Fruit fly (Drosophila melanogaster) whole organism, embryonic: ENCODE measurements around the gene ph-d.

Experiments
- Antp ChIP-seq: fragments of 200-800 bp; sonication (Bioruptor generic); optimal IDR thresholded peaks from 3 replicates; lab custom pipeline; 2016; ENCODE audit warnings: missing biosample characterization, missing genetic modification characterization
- BEAF-32 ChIP-seq: fragments of 200-800 bp; sonication (Bioruptor generic); optimal IDR thresholded peaks from 3 replicates; lab custom pipeline; 2017; ENCODE audit warnings: missing biosample characterization, missing genetic modification characterization, mild to moderate bottlenecking, moderate library complexity, missing genetic modification reagents
- Bteb2 ChIP-seq: fragments of 200-800 bp; sonication (Bioruptor generic); optimal IDR thresholded peaks from 2 replicates; lab custom pipeline; 2016; ENCODE audit warnings: missing biosample characterization, missing genetic modification characterization
- CG10321 ChIP-seq: fragments of 200-800 bp; sonication (Bioruptor generic); IDR thresholded peaks from 2 replicates; pipeline ENCODE4 v1.3.6; 2022; ENCODE audit warnings: missing biosample characterization, missing genetic modification characterization
- CG10431 ChIP-seq: fragments of 200-800 bp; sonication (Bioruptor generic); optimal IDR thresholded peaks from 3 replicates; lab custom pipeline; 2018; ENCODE audit warnings: missing biosample characterization, mild to moderate bottlenecking, missing genetic modification characterization
- CG12071 ChIP-seq: fragments of 200-800 bp; sonication (Bioruptor generic); optimal IDR thresholded peaks from 3 replicates; lab custom pipeline; 2018; ENCODE audit warnings: missing biosample characterization, mild to moderate bottlenecking, missing genetic modification characterization
- CG12391 ChIP-seq: fragments of 200-800 bp; sonication (Bioruptor generic); optimal IDR thresholded peaks from 3 replicates; lab custom pipeline; 2018; ENCODE audit warnings: missing biosample characterization, mild to moderate bottlenecking, missing genetic modification characterization, moderate library complexity
- CG13123 ChIP-seq: fragments of 200-800 bp; sonication (Bioruptor generic); optimal IDR thresholded peaks from 2 replicates; lab custom pipeline; 2016; ENCODE audit warnings: missing biosample characterization, missing genetic modification characterization
- CG13894 ChIP-seq: fragments of 200-800 bp; sonication (Bioruptor generic); optimal IDR thresholded peaks from 3 replicates; lab custom pipeline; 2018; ENCODE audit warnings: missing biosample characterization, mild to moderate bottlenecking, missing genetic modification characterization, moderate library complexity
- CG1647 ChIP-seq: fragments of 200-800 bp; sonication (Bioruptor generic); optimal IDR thresholded peaks from 3 replicates; lab custom pipeline; 2016; ENCODE audit warnings: missing biosample characterization, missing genetic modification characterization
- CG17568 ChIP-seq: fragments of 200-800 bp; sonication (Bioruptor generic); optimal IDR thresholded peaks from 2 replicates; lab custom pipeline; 2018; ENCODE audit warnings: missing biosample characterization, mild to moderate bottlenecking, missing genetic modification characterization, moderate library complexity
- CG2199 ChIP-seq: fragments of 200-800 bp; sonication (Bioruptor generic); IDR thresholded peaks from 3 replicates; pipeline ENCODE4 v1.3.6; 2022; ENCODE audit warnings: missing biosample characterization, missing genetic modification characterization
- CG2712 ChIP-seq: fragments of 200-800 bp; optimal IDR thresholded peaks from 3 replicates; lab custom pipeline; 2019; ENCODE audit warnings: missing biosample characterization, mild to moderate bottlenecking, missing genetic modification characterization, moderate library complexity
- CG33213 ChIP-seq: fragments of 200-800 bp; sonication (Bioruptor generic); optimal IDR thresholded peaks from 3 replicates; lab custom pipeline; 2016; ENCODE audit warnings: missing biosample characterization, missing genetic modification characterization
- CG34376 ChIP-seq: fragments of 200-800 bp; sonication (Bioruptor generic); optimal IDR thresholded peaks from 2 replicates; lab custom pipeline; 2018; ENCODE audit warnings: missing biosample characterization, mild to moderate bottlenecking, missing genetic modification characterization
- CG4404 ChIP-seq: fragments of 200-800 bp; sonication (Bioruptor generic); IDR thresholded peaks from 2 replicates; pipeline ENCODE4 v1.3.6; 2022; ENCODE audit warnings: missing biosample characterization, missing genetic modification characterization
- CG7556 ChIP-seq: fragments of 200-800 bp; sonication (Bioruptor generic); optimal IDR thresholded peaks from 2 replicates; lab custom pipeline; 2017; ENCODE audit warnings: missing biosample characterization, mild to moderate bottlenecking, missing genetic modification characterization
- CG7786 ChIP-seq: fragments of 200-800 bp; sonication (Bioruptor generic); optimal IDR thresholded peaks from 2 replicates; lab custom pipeline; 2016; ENCODE audit warnings: missing biosample characterization, missing genetic modification characterization
- CG8388 ChIP-seq: fragments of 200-800 bp; sonication (Bioruptor generic); optimal IDR thresholded peaks from 2 replicates; lab custom pipeline; 2019; ENCODE audit warnings: missing biosample characterization, mild to moderate bottlenecking, missing genetic modification characterization, moderate library complexity
- CG8478 ChIP-seq: fragments of >200 bp; optimal IDR thresholded peaks from 2 replicates; lab custom pipeline; 2018
- CG8924 ChIP-seq: fragments of 200-800 bp; optimal IDR thresholded peaks from 3 replicates; lab custom pipeline; 2019; ENCODE audit warnings: missing biosample characterization, mild to moderate bottlenecking, missing genetic modification characterization, moderate library complexity
- CG9437 ChIP-seq: fragments of 200-800 bp; sonication (Bioruptor generic); optimal IDR thresholded peaks from 2 replicates; lab custom pipeline; 2018; ENCODE audit warnings: missing biosample characterization, mild to moderate bottlenecking, missing genetic modification characterization
- CHES-1-like ChIP-seq: fragments of 200-800 bp; sonication (Bioruptor generic); optimal IDR thresholded peaks from 2 replicates; lab custom pipeline; 2016; ENCODE audit warnings: missing biosample characterization, missing genetic modification characterization
- Dek ChIP-seq: fragments of 200-800 bp; sonication (Bioruptor generic); optimal IDR thresholded peaks from 3 replicates; lab custom pipeline; 2019; ENCODE audit warnings: missing biosample characterization, mild to moderate bottlenecking, missing genetic modification characterization, moderate library complexity
- Ets97D ChIP-seq: fragments of 200-800 bp; sonication (Bioruptor generic); optimal IDR thresholded peaks from 3 replicates; lab custom pipeline; 2016; ENCODE audit warnings: missing biosample characterization, missing genetic modification characterization
- Fer2 ChIP-seq: fragments of 200-800 bp; sonication (Bioruptor generic); optimal IDR thresholded peaks from 2 replicates; lab custom pipeline; 2018; ENCODE audit warnings: missing biosample characterization, mild to moderate bottlenecking, missing genetic modification characterization, moderate library complexity
- H15 ChIP-seq: fragments of 200-800 bp; sonication (Bioruptor generic); IDR thresholded peaks from 3 replicates; pipeline ENCODE4 v1.3.6; 2022; ENCODE audit warnings: missing biosample characterization, missing genetic modification characterization
- HmgZ ChIP-seq: fragments of 200-800 bp; sonication (Bioruptor generic); optimal IDR thresholded peaks from 2 replicates; lab custom pipeline; 2018; ENCODE audit warnings: missing biosample characterization, mild to moderate bottlenecking, missing genetic modification characterization
- Hsf ChIP-seq: fragments of 200-800 bp; sonication (Bioruptor generic); optimal IDR thresholded peaks from 3 replicates; lab custom pipeline; 2016; ENCODE audit warnings: missing biosample characterization, missing genetic modification characterization
- Myb ChIP-seq: fragments of 200-800 bp; sonication (Bioruptor generic); optimal IDR thresholded peaks from 2 replicates; lab custom pipeline; 2016; ENCODE audit warnings: missing biosample characterization, missing genetic modification characterization
- Oli ChIP-seq: fragments of 200-800 bp; sonication (Bioruptor generic); optimal IDR thresholded peaks from 2 replicates; lab custom pipeline; 2018; ENCODE audit warnings: missing biosample characterization, mild to moderate bottlenecking, missing genetic modification characterization, moderate library complexity
- Trl ChIP-seq, 3 experiments: fragments of >200 bp in 2 of 3; fragments of 200-800 bp in 1 of 3; sonication (Bioruptor generic) in 1 of 3; optimal IDR thresholded peaks; 2 replicates in 1 of 3; 3 replicates in 2 of 3; lab custom pipeline; 2016 to 2017; ENCODE audit warnings: missing biosample characterization in 1 of 3, missing genetic modification characterization in 1 of 3
- Xbp1 ChIP-seq: fragments of 200-800 bp; sonication (Bioruptor generic); optimal IDR thresholded peaks from 3 replicates; lab custom pipeline; 2016; ENCODE audit warnings: missing biosample characterization, mild to moderate bottlenecking, missing genetic modification characterization
- amos ChIP-seq: fragments of 200-800 bp; sonication (Bioruptor generic); IDR thresholded peaks from 2 replicates; pipeline ENCODE4 v1.3.6; 2022; ENCODE audit warnings: missing biosample characterization, missing genetic modification characterization; ENCODE audit not compliant: partially characterized antibody
- disco-r ChIP-seq: fragments of 200-800 bp; sonication (Bioruptor generic); optimal IDR thresholded peaks from 2 replicates; lab custom pipeline; 2016; ENCODE audit warnings: missing biosample characterization, missing genetic modification characterization
- emc ChIP-seq: fragments of 200-800 bp; sonication (Bioruptor generic); optimal IDR thresholded peaks from 2 replicates; lab custom pipeline; 2016; ENCODE audit warnings: missing biosample characterization, missing genetic modification characterization
- gsb-n ChIP-seq: fragments of 200-800 bp; sonication (Bioruptor generic); optimal IDR thresholded peaks from 3 replicates; lab custom pipeline; 2018; ENCODE audit warnings: missing biosample characterization, mild to moderate bottlenecking, missing genetic modification characterization
- ind ChIP-seq: fragments of 200-800 bp; sonication (Bioruptor generic); optimal IDR thresholded peaks from 3 replicates; lab custom pipeline; 2016; ENCODE audit warnings: missing biosample characterization, missing genetic modification characterization
- jing ChIP-seq: fragments of 200-800 bp; sonication (Bioruptor generic); optimal IDR thresholded peaks from 2 replicates; lab custom pipeline; 2018; ENCODE audit warnings: missing biosample characterization, mild to moderate bottlenecking, missing genetic modification characterization
- lilli ChIP-seq: fragments of 200-800 bp; sonication (Bioruptor generic); optimal IDR thresholded peaks from 3 replicates; lab custom pipeline; 2016; ENCODE audit warnings: missing biosample characterization, missing genetic modification characterization
- lola ChIP-seq, 3 experiments: fragments of >200 bp in 2 of 3; fragments of 200-800 bp in 1 of 3; sonication (Bioruptor generic) in 1 of 3; optimal IDR thresholded peaks; 2 replicates each; lab custom pipeline; 2017 to 2019; ENCODE audit warnings: missing biosample characterization in 3 of 3, missing genetic modification characterization in 3 of 3, mild to moderate bottlenecking in 1 of 3, moderate library complexity in 1 of 3
- mirr ChIP-seq: fragments of 200-800 bp; sonication (Bioruptor generic); optimal IDR thresholded peaks from 3 replicates; lab custom pipeline; 2018; ENCODE audit warnings: missing biosample characterization, mild to moderate bottlenecking, missing genetic modification characterization
- nau ChIP-seq: fragments of 200-800 bp; sonication (Bioruptor generic); optimal IDR thresholded peaks from 3 replicates; lab custom pipeline; 2017; ENCODE audit warnings: missing biosample characterization, mild to moderate bottlenecking, missing genetic modification characterization, missing genetic modification reagents
- nom ChIP-seq: fragments of 200-800 bp; sonication (Bioruptor generic); optimal IDR thresholded peaks from 2 replicates; lab custom pipeline; 2017; ENCODE audit warnings: missing biosample characterization, missing genetic modification characterization, mild to moderate bottlenecking, moderate library complexity, missing genetic modification reagents
- p53 ChIP-seq: fragments of 200-800 bp; sonication (Bioruptor generic); optimal IDR thresholded peaks from 2 replicates; lab custom pipeline; 2016; ENCODE audit warnings: missing biosample characterization, missing genetic modification characterization
- phol ChIP-seq: fragments of 200-800 bp; sonication (Bioruptor generic); optimal IDR thresholded peaks from 3 replicates; lab custom pipeline; 2018; ENCODE audit warnings: missing biosample characterization, mild to moderate bottlenecking, missing genetic modification characterization, moderate library complexity
- pita ChIP-seq: fragments of 200-800 bp; sonication (Bioruptor generic); optimal IDR thresholded peaks from 2 replicates; lab custom pipeline; 2017; ENCODE audit warnings: missing biosample characterization, mild to moderate bottlenecking, missing genetic modification characterization
- seq ChIP-seq: fragments of 200-800 bp; sonication (Bioruptor generic); IDR thresholded peaks from 2 replicates; pipeline ENCODE4 v1.3.6; 2022; ENCODE audit warnings: missing biosample characterization, missing genetic modification characterization
- trem ChIP-seq: fragments of 200-800 bp; optimal IDR thresholded peaks from 3 replicates; lab custom pipeline; 2019; ENCODE audit warnings: missing biosample characterization, mild to moderate bottlenecking, missing genetic modification characterization, moderate library complexity

ph-d gene

DNA sequence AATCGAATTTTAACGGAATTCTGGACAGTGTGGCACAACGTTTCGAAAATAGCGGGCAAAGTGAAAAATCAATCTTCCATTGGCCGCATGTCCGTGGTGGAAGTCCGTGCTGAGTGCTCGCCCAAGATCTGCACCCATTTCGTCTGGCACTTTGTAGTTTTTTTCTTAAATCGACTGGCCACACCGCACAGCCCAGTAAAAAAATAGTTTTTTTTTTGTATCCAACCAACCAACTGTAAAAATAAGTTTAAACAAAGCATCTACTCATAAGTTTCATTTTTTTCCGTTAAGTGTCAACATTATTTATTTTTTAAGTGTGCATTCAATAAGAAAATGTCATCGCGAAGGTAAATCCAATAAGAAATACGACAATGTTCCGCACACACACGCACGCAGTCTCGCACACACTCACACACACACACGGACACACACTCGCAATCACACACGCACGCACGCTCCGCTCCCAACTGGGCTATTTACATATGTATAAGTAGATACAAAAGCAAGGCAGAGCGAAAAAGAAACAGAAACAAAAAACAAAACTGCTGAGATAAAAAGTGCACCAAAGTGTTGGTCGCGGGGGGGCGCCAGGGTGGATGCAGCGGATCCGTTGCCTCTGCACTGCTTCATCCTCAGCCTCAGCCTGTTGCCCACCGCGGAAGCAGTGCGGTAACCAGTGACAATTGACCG, 28.9 kb downstream of the ph-d start, which contains the start of gene csw (continued):
- TF ChIP-seq CG2199 (GFP tag; lab: Robert Waterston, UW) (no peak), mirr (GFP tag; lab: Kevin White, UChicago) (no peak), Bteb2 (GFP tag; lab: Kevin White, UChicago) (peak; percentile 57), pita (GFP tag; lab: Kevin White, UChicago) (peak; percentile 93), CG17568 (GFP tag; lab: Kevin White, UChicago) (no peak), Ets97D (GFP tag; lab: Kevin White, UChicago) (peak; percentile 91), CG10321 (GFP tag; lab: Robert Waterston, UW) (0 out of 2 replicates have a peak, but pooled peaks have one; percentile 5), lilli (GFP tag; lab: Kevin White, UChicago) (peak; percentile 64), CG2712 (tag; lab: Kevin White, UChicago) (peak; percentile 30), Fer2 (tag; lab: Kevin White, UChicago) (no peak), gsb-n (tag; lab: Kevin White, UChicago) (peak; percentile 16), CG13894 (peak; percentile 19), Oli (tag; lab: Kevin White, UChicago) (no peak), CG8388 (GFP tag; lab: Kevin White, UChicago) (no peak), CG13123 (GFP tag; lab: Kevin White, UChicago) (no peak), Xbp1 (GFP tag; lab: Kevin White, UChicago) (peak; percentile 40), HmgZ (peak; percentile 80), CG1647 (GFP tag; lab: Kevin White, UChicago) (peak; percentile 30), trem (tag; lab: Kevin White, UChicago) (peak; percentile 41), CG8924 (tag; lab: Kevin White, UChicago) (peak; percentile 48), phol (tag; lab: Kevin White, UChicago) (peak; percentile 69), emc (peak; percentile 29), CG12391 (tag; lab: Kevin White, UChicago) (peak; percentile 33), p53 (GFP tag; lab: Kevin White, UChicago) (peak; percentile 42), Hsf (GFP tag; lab: Kevin White, UChicago) (peak; percentile 57), seq (GFP tag; lab: Robert Waterston, UW) (0 out of 2 replicates have a peak, but pooled peaks have one; percentile 26), BEAF-32 (GFP tag; lab: Kevin White, UChicago) (peak; percentile 55), Trl (optimal IDR thresholded peaks at IDR 0.05; lab: Kevin White, UChicago) (peak; percentile 12 to 72), Trl (GFP tag; optimal IDR thresholded peaks at IDR 0.05; lab: Kevin White, UChicago) (peak; percentile 39), CG10431 (no peak), CG9437 (GFP tag; lab: Kevin White, UChicago) (no peak), CG7786 (GFP tag; lab: Kevin White, UChicago) (peak; percentile 51), H15 (no peak), CG33213 (GFP tag; lab: Kevin White, UChicago) (peak; percentile 87), nom (peak; percentile 99), ind (GFP tag; lab: Kevin White, UChicago) (peak; percentile 32), CG34376 (GFP tag; lab: Kevin White, UChicago) (peak; percentile 18), CHES-1-like (peak; percentile 63), CG4404 (GFP tag; lab: Robert Waterston, UW) (peak; percentile 32; the same call in 1 of the 2 replicates), CG12071 (GFP tag; lab: Kevin White, UChicago) (no peak), Antp (GFP tag; lab: Kevin White, UChicago) (peak; percentile 60), lola (GFP tag; optimal IDR thresholded peaks at IDR 0.05; lab: Kevin White, UChicago) (peak in 1 of 3 experiments; percentile 60), Dek (tag; lab: Kevin White, UChicago) (peak; percentile 16), CG8478 (lab: Kevin White, UChicago) (peak; percentile 91), nau (GFP tag; lab: Kevin White, UChicago) (no peak), Myb (GFP tag; lab: Kevin White, UChicago) (peak; percentile 100), amos (GFP tag; lab: Robert Waterston, UW) (peak; percentile 58; the same call in 1 of the 2 replicates), jing (GFP tag; lab: Kevin White, UChicago) (no peak), disco-r (peak; percentile 32), CG7556 (no peak)
